Worm (Caenorhabditis elegans): ENCODE results near the gene gtf-2H5.

The gtf-2H5 gene

DNA sequence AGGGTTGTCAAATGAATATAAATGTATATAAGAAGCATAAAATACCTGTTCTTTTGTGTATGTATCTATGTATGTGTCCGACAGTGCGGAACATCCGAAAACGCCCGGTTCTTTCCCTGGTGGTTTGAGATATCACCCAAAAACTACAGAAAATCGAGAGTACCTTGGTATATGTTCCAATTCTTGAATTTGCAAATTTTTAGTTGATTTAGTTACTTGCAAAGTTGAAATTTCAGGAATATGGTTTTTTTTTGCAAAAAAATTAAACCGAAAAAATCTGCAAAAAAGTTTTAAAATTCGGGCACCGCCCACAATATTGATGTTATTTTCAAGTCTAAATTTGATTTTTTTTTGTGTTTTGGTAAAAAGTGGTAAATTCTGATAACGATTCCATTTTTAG is 40.1 kb upstream of the gtf-2H5 start, which contains the start of gene T19C3.2:
Gene T19C3.2, minus strand, starts transcription at position 101 of the 400 bp plus-strand sequence.
- TF ChIP-seq blmp-1 (tag; optimal IDR thresholded peaks at IDR 0.05) (no peak), unc-39 (tag; optimal IDR thresholded peaks at IDR 0.05) (no peak), snpc-4 (tag; optimal IDR thresholded peaks at IDR 0.05) (no peak), elt-1 (tag; optimal IDR thresholded peaks at IDR 0.05; ENCODE audit: borderline replicate concordance, insufficient read depth) (no peak), sptf-1 (tag; optimal IDR thresholded peaks at IDR 0.05) (no peak), nhr-237 (tag; optimal IDR thresholded peaks at IDR 0.05) (no peak), nhr-76 (tag; optimal IDR thresholded peaks at IDR 0.05) (no peak), nhr-28 (tag; optimal IDR thresholded peaks at IDR 0.05) (no peak), pha-4 (tag; optimal IDR thresholded peaks at IDR 0.05) (no peak), cnd-1 (tag; optimal IDR thresholded peaks at IDR 0.05) (no peak), elt-3 (tag; optimal IDR thresholded peaks at IDR 0.05) (no peak)

DNA sequence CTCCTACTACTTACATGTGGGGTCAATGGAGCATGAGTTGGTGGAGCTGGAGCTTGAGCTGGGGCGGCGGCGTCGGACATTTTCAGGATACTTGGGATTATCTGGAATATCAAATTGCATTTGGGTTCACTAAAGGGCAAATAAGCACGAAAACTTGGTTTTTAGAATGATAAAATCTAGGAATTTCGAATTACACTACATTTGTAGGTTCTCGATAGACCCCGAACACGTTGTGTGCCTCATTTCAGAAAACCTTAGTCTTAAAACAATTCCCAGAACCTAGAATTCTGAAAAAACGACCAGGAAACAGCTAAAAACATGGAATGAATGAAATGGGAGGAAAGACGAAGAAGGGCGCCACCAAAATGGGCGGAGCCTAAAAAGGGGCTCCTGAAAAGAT is 37.1 kb upstream of the gtf-2H5 start, which contains the start of gene T19C3.3:
Gene T19C3.3, minus strand, starts transcription at position 101 of the 400 bp plus-strand sequence.
- TF ChIP-seq ceh-83 (GFP tag; optimal IDR thresholded peaks at IDR 0.05): no peak
- TF ChIP-seq blmp-1 (tag; optimal IDR thresholded peaks at IDR 0.05): no peak
- no peak for TF ChIP-seq unc-39 (tag; optimal IDR thresholded peaks at IDR 0.05)
- no peak for TF ChIP-seq elt-1 (tag; optimal IDR thresholded peaks at IDR 0.05; ENCODE audit: borderline replicate concordance, insufficient read depth)
- TF ChIP-seq mls-2 (tag; optimal IDR thresholded peaks at IDR 0.05): no peak
- no peak for TF ChIP-seq ztf-11 (tag; optimal IDR thresholded peaks at IDR 0.05)
- no peak for TF ChIP-seq lsy-2 (tag; optimal IDR thresholded peaks at IDR 0.05)
- no peak for TF ChIP-seq zip-8 (tag; optimal IDR thresholded peaks at IDR 0.05)
- TF ChIP-seq ceh-43 (GFP tag; optimal IDR thresholded peaks at IDR 0.05): no peak

DNA sequence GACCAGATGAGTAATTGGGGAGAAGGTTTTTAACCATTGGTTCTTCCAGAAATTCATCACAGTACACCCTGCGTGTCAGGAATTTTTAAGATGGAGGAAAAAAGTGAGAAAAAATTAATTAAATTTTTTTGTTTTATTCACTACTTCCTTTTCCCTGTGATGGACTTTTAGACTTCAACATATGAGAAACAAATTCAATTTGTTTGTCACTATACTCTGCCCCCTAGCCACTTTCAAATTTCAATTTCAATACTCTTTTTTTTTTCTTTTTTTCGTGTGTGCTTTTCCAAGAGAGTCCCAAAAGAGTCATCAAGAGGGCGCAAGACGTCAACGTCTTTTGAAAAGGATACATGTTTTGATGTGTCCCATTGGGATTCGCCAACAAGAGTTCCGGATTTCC is 35.4 kb upstream of the gtf-2H5 start:
- TF ChIP-seq nhr-12 (tag; optimal IDR thresholded peaks at IDR 0.05) (no peak), elt-1 (tag; optimal IDR thresholded peaks at IDR 0.05; ENCODE audit: borderline replicate concordance, insufficient read depth) (no peak), unc-39 (tag; optimal IDR thresholded peaks at IDR 0.05) (no peak), tbx-8 (GFP tag; optimal IDR thresholded peaks at IDR 0.05) (no peak), lsy-2 (tag; optimal IDR thresholded peaks at IDR 0.05) (no peak), blmp-1 (tag; optimal IDR thresholded peaks at IDR 0.05) (no peak), nhr-237 (tag; optimal IDR thresholded peaks at IDR 0.05) (no peak), ces-1 (GFP tag; optimal IDR thresholded peaks at IDR 0.05) (peak; percentile 53)

DNA sequence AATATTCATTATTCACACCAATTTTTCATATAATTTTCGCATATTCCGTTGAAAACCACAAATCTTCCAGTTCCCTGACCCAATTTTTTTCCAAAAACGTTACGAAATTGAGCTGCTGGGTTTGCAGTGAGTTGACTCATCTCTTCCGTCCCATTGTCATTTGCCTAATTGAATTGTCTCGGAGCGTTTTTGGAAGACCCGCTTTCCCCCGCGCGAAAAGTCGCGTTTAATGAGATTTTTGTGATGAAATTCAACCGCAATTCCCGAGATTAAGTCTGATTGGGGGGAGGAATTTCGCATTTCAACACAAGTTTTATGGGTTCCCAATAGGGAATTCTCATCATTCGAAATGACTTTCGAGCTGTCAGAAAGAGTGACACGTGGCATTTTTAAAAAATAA is 34.5 kb upstream of the gtf-2H5 start:
- TF ChIP-seq ces-1 (GFP tag; optimal IDR thresholded peaks at IDR 0.05): peak; percentile 96
- TF ChIP-seq sptf-1 (tag; optimal IDR thresholded peaks at IDR 0.05): no peak

DNA sequence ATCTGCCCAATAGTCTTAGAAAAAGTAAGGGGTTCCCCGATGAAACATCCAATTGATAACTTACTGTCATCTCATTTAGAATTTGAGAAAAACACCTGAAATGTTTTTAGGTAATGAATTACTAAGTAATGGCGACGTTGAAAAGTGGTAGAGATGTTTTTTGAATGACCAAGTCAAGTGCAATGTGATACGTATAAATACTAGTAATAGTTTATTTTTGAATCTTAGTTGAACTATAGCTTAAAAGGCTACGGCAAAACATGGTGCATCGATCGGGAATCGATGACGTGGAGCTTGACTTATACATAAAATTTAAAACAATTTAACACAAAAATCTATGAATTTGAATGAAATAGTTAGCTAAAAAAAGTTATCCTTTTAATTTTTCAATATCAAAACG is 32.2 kb upstream of the gtf-2H5 start, which contains the start of gene best-17:
Gene best-17, minus strand, starts transcription at position 101 of the 400 bp plus-strand sequence.
- TF ChIP-seq ceh-43 (GFP tag; optimal IDR thresholded peaks at IDR 0.05) (no peak), flh-1 (GFP tag; optimal IDR thresholded peaks at IDR 0.05) (no peak), nhr-76 (tag; optimal IDR thresholded peaks at IDR 0.05) (no peak), nhr-237 (tag; optimal IDR thresholded peaks at IDR 0.05) (no peak), blmp-1 (tag; optimal IDR thresholded peaks at IDR 0.05) (no peak), tbx-8 (GFP tag; optimal IDR thresholded peaks at IDR 0.05) (no peak), snpc-4 (tag; optimal IDR thresholded peaks at IDR 0.05) (no peak)

DNA sequence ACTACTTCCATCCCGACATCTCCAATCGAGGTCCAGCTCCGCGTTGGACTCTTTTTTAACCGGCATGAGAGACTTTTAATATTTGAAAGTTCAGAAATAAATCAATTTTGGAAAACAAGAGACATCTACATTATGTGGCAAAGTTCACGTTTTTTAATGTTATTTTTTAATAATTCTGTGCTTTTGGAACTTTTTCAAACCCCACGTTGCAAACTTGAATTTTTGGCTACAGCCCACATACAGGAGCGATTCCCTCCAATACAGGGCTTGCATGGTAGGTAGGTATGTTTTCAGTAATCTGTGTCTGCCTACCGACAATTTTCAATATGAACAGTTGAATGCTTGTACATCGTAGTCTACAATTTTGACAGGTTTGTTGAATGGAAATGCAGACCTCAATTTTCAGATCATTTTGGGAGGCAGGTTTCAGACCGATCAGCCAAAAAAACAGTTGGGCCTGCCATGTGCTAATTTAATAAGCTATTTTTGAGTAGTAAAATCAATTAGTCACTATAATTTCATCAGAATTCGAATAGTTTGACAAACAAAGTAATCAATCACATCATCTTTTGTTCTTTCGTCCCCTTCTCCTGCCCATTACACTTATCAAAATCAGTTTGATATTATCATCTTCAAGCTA is 28.2 kb upstream of the gtf-2H5 start, which contains the start of the genes Y55B1AR.4 and ttr-7:
Gene Y55B1AR.4, minus strand, starts transcription at position 101 of the 640 bp plus-strand sequence.
Gene ttr-7, plus strand, starts transcription at position 590 of the 640 bp plus-strand sequence.
- no peak for TF ChIP-seq zip-8 (tag; optimal IDR thresholded peaks at IDR 0.05)
- TF ChIP-seq ces-1 (GFP tag; optimal IDR thresholded peaks at IDR 0.05): no peak
- TF ChIP-seq drap-1 (GFP tag; optimal IDR thresholded peaks at IDR 0.05): no peak
- TF ChIP-seq lin-32 (GFP tag; optimal IDR thresholded peaks at IDR 0.05): no peak
- no peak for TF ChIP-seq blmp-1 (tag; optimal IDR thresholded peaks at IDR 0.05)
- TF ChIP-seq sptf-1 (tag; optimal IDR thresholded peaks at IDR 0.05): no peak

DNA sequence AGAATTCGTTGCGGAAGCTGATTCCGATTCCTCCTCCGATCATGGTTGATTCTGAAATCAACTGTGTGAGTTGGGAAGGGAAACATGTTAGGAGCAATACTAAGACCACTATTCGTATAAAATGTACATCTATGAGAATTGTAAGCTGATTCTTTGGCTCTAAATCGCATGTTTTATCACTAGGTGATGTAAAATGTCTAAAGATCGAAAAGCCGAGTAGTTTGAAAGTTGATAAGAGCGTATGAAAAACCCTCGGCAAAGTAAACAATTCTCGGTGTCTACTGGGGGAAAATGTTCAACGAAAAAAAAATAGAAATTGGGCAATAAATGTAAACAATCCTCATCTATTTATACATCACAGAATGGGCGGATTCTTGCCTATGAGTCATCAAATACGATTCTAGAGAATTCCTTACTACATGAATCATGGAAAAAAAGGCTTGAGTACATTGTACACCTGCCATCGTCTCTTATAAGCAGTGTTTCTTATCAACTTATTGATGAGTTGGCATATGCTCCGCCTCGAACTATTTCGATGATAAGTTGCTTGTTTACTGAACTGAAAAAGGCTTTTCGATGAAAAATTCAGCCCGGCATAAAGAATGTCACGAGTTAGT is 23.1 kb upstream of the gtf-2H5 start, which contains the start of gene lec-6:
Gene lec-6, minus strand, starts transcription at position 51 of the 617 bp plus-strand sequence.
- no peak for TF ChIP-seq lsy-2 (tag; optimal IDR thresholded peaks at IDR 0.05)
- no peak for TF ChIP-seq nhr-2 (tag; optimal IDR thresholded peaks at IDR 0.05)
- TF ChIP-seq blmp-1 (tag; optimal IDR thresholded peaks at IDR 0.05): no peak
